Worm (Caenorhabditis elegans) whole organism, L1 larva: ENCODE results near the gene K07F5.8.

ENCODE experiments used
- fkh-10 ChIP-seq: sonication (generic microtip); optimal IDR thresholded peaks from 2 replicates; lab custom pipeline; 2017; ENCODE audit warnings: missing biosample characterization, missing genetic modification reagents, missing genetic modification characterization
- lin-39 ChIP-seq: fragments of 150-350 bp; optimal IDR thresholded peaks from 2 replicates; lab custom pipeline; 2014; ENCODE audit warnings: missing biosample characterization, missing genetic modification reagents, missing genetic modification characterization
- nhr-11 ChIP-seq: fragments of 150-350 bp; optimal IDR thresholded peaks from 2 replicates; lab custom pipeline; 2014; ENCODE audit warnings: missing biosample characterization, missing genetic modification characterization
- nhr-237 ChIP-seq: fragments of 150-350 bp; optimal IDR thresholded peaks from 2 replicates; lab custom pipeline; 2014; ENCODE audit warnings: missing biosample characterization, missing genetic modification characterization
- unc-62 ChIP-seq: fragments of 150-350 bp; optimal IDR thresholded peaks from 2 replicates; lab custom pipeline; 2014; ENCODE audit warnings: missing biosample characterization, missing genetic modification reagents, missing genetic modification characterization
- ztf-11 ChIP-seq, 2 experiments: sonication (generic microtip); optimal IDR thresholded peaks; 2 replicates each; lab custom pipeline; 2016 to 2017; ENCODE audit warnings: missing genetic modification characterization in 2 of 2, missing biosample characterization in 1 of 2, missing compliant biosample characterization in 1 of 2

ce11 chrIV:9852250-9852649 is 2.7 kb upstream of the K07F5.8 start, which contains the start of gene ssq-1:
- no peak for TF ChIP-seq nhr-11 (tag; lab: Kevin White, UChicago)
- TF ChIP-seq unc-62, result no peak
- TF ChIP-seq lin-39, result no peak
- no peak for TF ChIP-seq nhr-237 (tag; lab: Kevin White, UChicago)
- TF ChIP-seq ztf-11 (tag; optimal IDR thresholded peaks at IDR 0.05; lab: Kevin White, UChicago), result no peak
- TF ChIP-seq fkh-10 (GFP tag; lab: Kevin White, UChicago), result no peak
